Worm (Caenorhabditis elegans) whole organism, L1 larva: ENCODE results near the gene R12C12.5.

ENCODE experiments used
- C04F5.9 ChIP-seq: sonication (generic microtip); optimal IDR thresholded peaks from 2 replicates; lab custom pipeline; 2016; ENCODE audit warnings: missing genetic modification characterization, missing compliant biosample characterization
- C16A3.4 ChIP-seq: fragments of 150-350 bp; optimal IDR thresholded peaks from 2 replicates; lab custom pipeline; 2014; ENCODE audit warnings: missing biosample characterization, missing genetic modification characterization
- F16B12.6 ChIP-seq: fragments of 150-350 bp; optimal IDR thresholded peaks from 2 replicates; lab custom pipeline; 2014; ENCODE audit warnings: missing biosample characterization, missing genetic modification characterization
- Y116A8C.19 ChIP-seq: sonication (generic microtip); optimal IDR thresholded peaks from 2 replicates; lab custom pipeline; 2016; ENCODE audit warnings: missing compliant biosample characterization, missing genetic modification characterization, borderline replicate concordance
- alr-1 ChIP-seq: fragments of 200-800 bp; sonication (Bioruptor generic); optimal IDR thresholded peaks from 2 replicates; lab custom pipeline; 2018; ENCODE audit warnings: borderline replicate concordance, mild to moderate bottlenecking, missing genetic modification characterization, missing compliant biosample characterization
- aly-2 ChIP-seq: fragments of 150-350 bp; optimal IDR thresholded peaks from 2 replicates; lab custom pipeline; 2014; ENCODE audit warnings: missing biosample characterization, missing genetic modification characterization
- ama-1 ChIP-seq: fragments of 150-350 bp; optimal IDR thresholded peaks from 2 replicates; lab custom pipeline; 2014
- ceh-63 ChIP-seq: fragments of 200-800 bp; sonication (Bioruptor generic); optimal IDR thresholded peaks from 2 replicates; lab custom pipeline; 2018; ENCODE audit warnings: mild to moderate bottlenecking, missing genetic modification characterization, missing compliant biosample characterization
- ceh-8 ChIP-seq: fragments of 200-800 bp; sonication (Bioruptor generic); optimal IDR thresholded peaks from 2 replicates; lab custom pipeline; 2018; ENCODE audit warnings: mild to moderate bottlenecking, missing genetic modification characterization, moderate library complexity, missing compliant biosample characterization
- ceh-82 ChIP-seq, 3 experiments: fragments of 150-350 bp in 1 of 3; sonication (generic microtip) in 2 of 3; optimal IDR thresholded peaks; 2 replicates each; lab custom pipeline; 2014 to 2017; ENCODE audit warnings: missing biosample characterization in 3 of 3, missing genetic modification characterization in 3 of 3
- ceh-88 ChIP-seq: fragments of 200-800 bp; sonication (Bioruptor generic); IDR thresholded peaks from 2 replicates; pipeline ENCODE4 v1.3.6; 2022; ENCODE audit warnings: missing genetic modification characterization, missing compliant biosample characterization
- ceh-90 ChIP-seq: sonication (generic microtip); optimal IDR thresholded peaks from 2 replicates; lab custom pipeline; 2016; ENCODE audit warnings: missing genetic modification characterization, missing compliant biosample characterization
- ces-1 ChIP-seq: fragments of 150-350 bp; optimal IDR thresholded peaks from 2 replicates; lab custom pipeline; 2014; ENCODE audit warnings: missing biosample characterization, missing genetic modification reagents, missing genetic modification characterization
- dpl-1 ChIP-seq, 3 experiments: fragments of 150-350 bp in 2 of 3; sonication (generic microtip) in 1 of 3; optimal IDR thresholded peaks; 2 replicates each; lab custom pipeline; 2014 to 2017; ENCODE audit warnings: missing biosample characterization in 3 of 3, missing genetic modification characterization in 3 of 3, missing genetic modification reagents in 3 of 3
- dsc-1 ChIP-seq: sonication (generic microtip); optimal IDR thresholded peaks from 2 replicates; lab custom pipeline; 2016; ENCODE audit warnings: mild to moderate bottlenecking, missing genetic modification characterization, missing compliant biosample characterization
- efl-1 ChIP-seq, 4 experiments: fragments of 150-350 bp; optimal IDR thresholded peaks in 3 of 4; peaks in 1 of 4; 1 replicate in 1 of 4; 2 replicates in 3 of 4; lab custom pipeline; 2014; ENCODE audit warnings: missing biosample characterization in 2 of 4, missing genetic modification characterization in 2 of 4, missing genetic modification reagents in 2 of 4
- efl-3 ChIP-seq: fragments of 200-800 bp; sonication (Bioruptor generic); optimal IDR thresholded peaks from 2 replicates; lab custom pipeline; 2018; ENCODE audit warnings: mild to moderate bottlenecking, missing genetic modification characterization, missing compliant biosample characterization
- egl-13 ChIP-seq: sonication (generic microtip); optimal IDR thresholded peaks from 2 replicates; lab custom pipeline; 2016; ENCODE audit warnings: missing genotype, missing genetic modification reagents, missing genetic modification characterization, missing compliant biosample characterization
- egl-27 ChIP-seq, 2 experiments: fragments of 150-350 bp in 1 of 2; sonication (generic microtip); optimal IDR thresholded peaks; 3 replicates each; lab custom pipeline; 2017 to 2018; ENCODE audit warnings: missing biosample characterization in 2 of 2, missing genetic modification characterization in 2 of 2, missing genetic modification reagents in 2 of 2
- fkh-10 ChIP-seq: sonication (generic microtip); optimal IDR thresholded peaks from 2 replicates; lab custom pipeline; 2017; ENCODE audit warnings: missing biosample characterization, missing genetic modification reagents, missing genetic modification characterization
- fkh-4 ChIP-seq: sonication (generic microtip); optimal IDR thresholded peaks from 2 replicates; lab custom pipeline; 2016; ENCODE audit warnings: missing compliant biosample characterization, missing genetic modification characterization, borderline replicate concordance
- fkh-8 ChIP-seq: sonication (generic microtip); optimal IDR thresholded peaks from 2 replicates; lab custom pipeline; 2016; ENCODE audit warnings: mild to moderate bottlenecking, missing genetic modification characterization, missing compliant biosample characterization
- fos-1 ChIP-seq: fragments of 150-350 bp; optimal IDR thresholded peaks from 2 replicates; lab custom pipeline; 2014; ENCODE audit warnings: missing biosample characterization, missing genetic modification characterization
- grh-1 ChIP-seq: fragments of 200-800 bp; sonication (Bioruptor generic); IDR thresholded peaks from 2 replicates; pipeline ENCODE4 v1.3.6; 2022; ENCODE audit warnings: missing genetic modification reagents, missing genetic modification characterization, missing compliant biosample characterization
- hlh-17 ChIP-seq: fragments of 200-800 bp; sonication (Bioruptor generic); optimal IDR thresholded peaks from 2 replicates; lab custom pipeline; 2018; ENCODE audit warnings: missing genetic modification characterization, mild to moderate bottlenecking, missing compliant biosample characterization, moderate library complexity, borderline replicate concordance
- hpl-2 ChIP-seq: fragments of 150-350 bp; optimal IDR thresholded peaks from 2 replicates; lab custom pipeline; 2014; ENCODE audit warnings: missing biosample characterization, missing genetic modification reagents, missing genetic modification characterization
- irx-1 ChIP-seq: sonication (generic microtip); optimal IDR thresholded peaks from 2 replicates; lab custom pipeline; 2016; ENCODE audit warnings: missing genetic modification characterization, missing compliant biosample characterization
- isw-1 ChIP-seq: fragments of 200-800 bp; sonication (Bioruptor generic); IDR thresholded peaks from 2 replicates; pipeline ENCODE4 v1.3.6; 2022; ENCODE audit warnings: missing genetic modification characterization, missing compliant biosample characterization
- lin-14 ChIP-seq: fragments of 200-800 bp; sonication (Bioruptor generic); optimal IDR thresholded peaks from 2 replicates; lab custom pipeline; 2018; ENCODE audit warnings: mild to moderate bottlenecking, missing genetic modification characterization, moderate library complexity, missing compliant biosample characterization
- lin-15B ChIP-seq: fragments of 150-350 bp; sonication (generic microtip); optimal IDR thresholded peaks from 3 replicates; lab custom pipeline; 2014; ENCODE audit warnings: missing biosample characterization, missing genetic modification characterization
- lin-39 ChIP-seq: fragments of 150-350 bp; optimal IDR thresholded peaks from 2 replicates; lab custom pipeline; 2014; ENCODE audit warnings: missing biosample characterization, missing genetic modification reagents, missing genetic modification characterization
- lir-3 ChIP-seq: sonication (generic microtip); optimal IDR thresholded peaks from 2 replicates; lab custom pipeline; 2016; ENCODE audit warnings: mild to moderate bottlenecking, missing genetic modification characterization, moderate library complexity, missing compliant biosample characterization; ENCODE audit not compliant: poor library complexity
- nhr-11 ChIP-seq: fragments of 150-350 bp; optimal IDR thresholded peaks from 2 replicates; lab custom pipeline; 2014; ENCODE audit warnings: missing biosample characterization, missing genetic modification characterization
- nhr-20 ChIP-seq: sonication (generic microtip); optimal IDR thresholded peaks from 2 replicates; lab custom pipeline; 2016; ENCODE audit warnings: mild to moderate bottlenecking, missing genetic modification characterization, missing compliant biosample characterization
- nhr-28 ChIP-seq: fragments of 150-350 bp; optimal IDR thresholded peaks from 2 replicates; lab custom pipeline; 2014; ENCODE audit warnings: missing biosample characterization, missing genetic modification characterization
- nhr-71 ChIP-seq: sonication (generic microtip); optimal IDR thresholded peaks from 2 replicates; lab custom pipeline; 2016; ENCODE audit warnings: mild to moderate bottlenecking, missing genetic modification characterization, moderate library complexity, missing compliant biosample characterization
- nhr-84 ChIP-seq: sonication (generic microtip); optimal IDR thresholded peaks from 2 replicates; lab custom pipeline; 2017; ENCODE audit warnings: missing biosample characterization, missing genetic modification characterization
- pax-3 ChIP-seq: fragments of 200-800 bp; sonication (Bioruptor generic); optimal IDR thresholded peaks from 2 replicates; lab custom pipeline; 2018; ENCODE audit warnings: mild to moderate bottlenecking, missing genetic modification characterization, moderate library complexity, missing compliant biosample characterization
- pqm-1 ChIP-seq: sonication (generic microtip); optimal IDR thresholded peaks from 3 replicates; lab custom pipeline; 2017; ENCODE audit warnings: missing biosample characterization, missing genetic modification characterization
- skn-1 ChIP-seq: fragments of 150-350 bp; optimal IDR thresholded peaks from 2 replicates; lab custom pipeline; 2014; ENCODE audit warnings: missing biosample characterization, missing genetic modification characterization
- snpc-4 ChIP-seq: fragments of 150-350 bp; optimal IDR thresholded peaks from 2 replicates; lab custom pipeline; 2014; ENCODE audit warnings: missing biosample characterization, missing genetic modification characterization
- snu-23 ChIP-seq: sonication (generic microtip); optimal IDR thresholded peaks from 2 replicates; lab custom pipeline; 2016; ENCODE audit warnings: missing genetic modification characterization, missing compliant biosample characterization
- sox-4 ChIP-seq: sonication (generic microtip); optimal IDR thresholded peaks from 2 replicates; lab custom pipeline; 2016; ENCODE audit warnings: missing genetic modification characterization, missing compliant biosample characterization
- sptf-1 ChIP-seq: fragments of 150-350 bp; optimal IDR thresholded peaks from 2 replicates; lab custom pipeline; 2014; ENCODE audit warnings: missing biosample characterization, missing genetic modification characterization
- swsn-7 ChIP-seq: sonication (generic microtip); optimal IDR thresholded peaks from 2 replicates; lab custom pipeline; 2016; ENCODE audit warnings: missing genetic modification characterization, missing compliant biosample characterization
- unc-30 ChIP-seq: sonication (generic microtip); optimal IDR thresholded peaks from 2 replicates; lab custom pipeline; 2017; ENCODE audit warnings: missing biosample characterization, missing genetic modification characterization
- vab-15 ChIP-seq: sonication (generic microtip); optimal IDR thresholded peaks from 2 replicates; lab custom pipeline; 2017; ENCODE audit warnings: missing genotype, mild to moderate bottlenecking, missing genetic modification characterization, missing compliant biosample characterization
- xbp-1 ChIP-seq: sonication (generic microtip); optimal IDR thresholded peaks from 2 replicates; lab custom pipeline; 2016; ENCODE audit warnings: missing genetic modification characterization, missing compliant biosample characterization
- zag-1 ChIP-seq: fragments of 150-350 bp; optimal IDR thresholded peaks from 2 replicates; lab custom pipeline; 2014; ENCODE audit warnings: missing biosample characterization, missing genetic modification characterization
- zip-4 ChIP-seq: fragments of 200-800 bp; sonication (Bioruptor generic); optimal IDR thresholded peaks from 2 replicates; lab custom pipeline; 2018; ENCODE audit warnings: mild to moderate bottlenecking, missing genetic modification characterization, moderate library complexity, missing compliant biosample characterization
- ztf-11 ChIP-seq, 2 experiments: sonication (generic microtip); optimal IDR thresholded peaks; 2 replicates each; lab custom pipeline; 2016 to 2017; ENCODE audit warnings: missing genetic modification characterization in 2 of 2, missing biosample characterization in 1 of 2, missing compliant biosample characterization in 1 of 2
- ztf-4 ChIP-seq: fragments of 150-350 bp; optimal IDR thresholded peaks from 2 replicates; lab custom pipeline; 2014; ENCODE audit warnings: missing biosample characterization, missing genetic modification characterization

Gene R12C12.5

ce11 chrII:6047639-6048159, 2.8 kb upstream of the R12C12.5 start, which contains the start of the genes R12C12.6 and ran-5 (continued):
- TF ChIP-seq nhr-11 (tag; lab: Kevin White, UChicago) (peak; percentile 75), fkh-10 (peak; percentile 32), swsn-7 (tag; lab: Kevin White, UChicago) (peak; percentile 91), irx-1 (tag; lab: Kevin White, UChicago) (peak; percentile 79), hpl-2 (GFP tag; lab: Kevin White, UChicago) (peak; percentile 24), skn-1 (tag; lab: Kevin White, UChicago) (peak; percentile 63), ztf-4 (tag; lab: Kevin White, UChicago) (peak; percentile 62), dpl-1 (GFP tag; optimal IDR thresholded peaks at IDR 0.05; lab: Kevin White, UChicago) (peak; percentile 75 to 86 (median 84)), F16B12.6 (peak; percentile 63), pax-3 (tag; lab: Kevin White, UChicago) (no peak), lin-39 (tag; lab: Kevin White, UChicago) (peak; percentile 76), zip-4 (GFP tag; lab: Kevin White, UChicago) (peak; percentile 67), sptf-1 (no peak), unc-30 (tag; lab: Kevin White, UChicago) (no peak), ces-1 (GFP tag; lab: Kevin White, UChicago) (no peak), efl-1 (optimal IDR thresholded peaks at IDR 0.05; lab: Kevin White, UChicago) (peak; percentile 85 to 88), efl-1 (GFP tag; optimal IDR thresholded peaks at IDR 0.05 in 1 of 2; lab: Kevin White, UChicago) (peak; percentile 80 to 98), ztf-11 (tag; optimal IDR thresholded peaks at IDR 0.05; lab: Kevin White, UChicago) (peak in 1 of 2 experiments; percentile 68), vab-15 (tag; lab: Kevin White, UChicago) (no peak), pqm-1 (tag; lab: Kevin White, UChicago) (no peak), ceh-88 (GFP tag; lab: Robert Waterston, UW) (0 out of 2 replicates have a peak, but pooled peaks have one; percentile 40), xbp-1 (tag; lab: Kevin White, UChicago) (peak; percentile 87), egl-27 (tag; optimal IDR thresholded peaks at IDR 0.05; lab: Kevin White, UChicago) (no peak), Y116A8C.19 (tag; lab: Kevin White, UChicago) (no peak), zag-1 (tag; lab: Kevin White, UChicago) (no peak), sox-4 (tag; lab: Kevin White, UChicago) (peak; percentile 70), C16A3.4 (peak; percentile 85), hlh-17 (GFP tag; lab: Kevin White, UChicago) (no peak), ceh-90 (peak; percentile 15), ceh-8 (peak; percentile 69), efl-3 (no peak), alr-1 (tag; lab: Kevin White, UChicago) (no peak), ama-1 (lab: Kevin White, UChicago) (peak; percentile 34), ceh-63 (GFP tag; lab: Kevin White, UChicago) (no peak), ceh-82 (tag; optimal IDR thresholded peaks at IDR 0.05; lab: Kevin White, UChicago) (peak; percentile 82 to 91 (median 87)), snpc-4 (peak; percentile 83), isw-1 (peak; percentile 75), C04F5.9 (peak; percentile 60), snu-23 (GFP tag; lab: Kevin White, UChicago) (peak; percentile 90), egl-13 (tag; lab: Kevin White, UChicago) (peak; percentile 79), nhr-71 (tag; lab: Kevin White, UChicago) (peak; percentile 92), lin-15B (tag; lab: Kevin White, UChicago) (peak; percentile 68), lir-3 (tag; lab: Kevin White, UChicago) (peak; percentile 72), aly-2 (tag; lab: Kevin White, UChicago) (peak; percentile 67), nhr-20 (tag; lab: Kevin White, UChicago) (peak; percentile 88), lin-14 (GFP tag; lab: Kevin White, UChicago) (peak; percentile 82), grh-1 (GFP tag; lab: Robert Waterston, UW) (peak; percentile 86), dsc-1 (tag; lab: Kevin White, UChicago) (peak; percentile 91), nhr-28 (no peak), fkh-8 (tag; lab: Kevin White, UChicago) (peak; percentile 69), fkh-4 (tag; lab: Kevin White, UChicago) (peak; percentile 64), nhr-84 (tag; lab: Kevin White, UChicago) (no peak), fos-1 (tag; lab: Kevin White, UChicago) (peak; percentile 79)
